Worm (Caenorhabditis elegans): ENCODE measurements around the gene srbc-25.

DNA sequence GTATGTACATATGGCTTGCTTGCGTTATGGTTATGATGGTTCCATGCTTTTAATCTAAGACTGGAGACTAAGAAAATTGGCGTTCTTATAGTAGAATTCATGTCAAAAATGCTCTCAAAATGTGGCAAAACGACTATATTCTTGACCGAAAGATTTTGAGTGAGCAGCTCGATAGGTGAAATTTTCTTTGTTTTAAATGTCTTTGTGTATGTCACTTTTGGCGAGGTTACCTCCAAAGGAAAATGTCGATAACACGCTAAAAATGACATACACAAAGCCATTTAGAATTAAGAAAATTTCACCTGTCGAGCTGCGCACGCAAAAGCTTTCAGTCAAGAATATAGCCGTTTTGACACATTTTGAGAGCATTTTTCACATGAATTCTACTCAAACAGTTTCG, 6.4 kb upstream of the srbc-25 start, which contains the start of gene srz-66:
- TF ChIP-seq nhr-237 (tag; optimal IDR thresholded peaks at IDR 0.05), result no peak
- TF ChIP-seq skn-1 (tag; optimal IDR thresholded peaks at IDR 0.05), result no peak
- no peak for TF ChIP-seq fkh-10 (GFP tag; optimal IDR thresholded peaks at IDR 0.05)
- no peak for TF ChIP-seq elt-1 (tag; optimal IDR thresholded peaks at IDR 0.05)
- no peak for TF ChIP-seq ama-1 (optimal IDR thresholded peaks at IDR 0.05)
- TF ChIP-seq egl-27 (tag; optimal IDR thresholded peaks at IDR 0.05), result no peak
- TF ChIP-seq aly-2 (tag; optimal IDR thresholded peaks at IDR 0.05), result no peak
- no peak for TF ChIP-seq ZK546.5 (tag; optimal IDR thresholded peaks at IDR 0.05)
- no peak for TF ChIP-seq nhr-12 (tag; optimal IDR thresholded peaks at IDR 0.05)
- TF ChIP-seq mdl-1 (tag; optimal IDR thresholded peaks at IDR 0.05), result no peak
- no peak for TF ChIP-seq nhr-76 (tag; optimal IDR thresholded peaks at IDR 0.05)
- TF ChIP-seq ceh-16 (tag; optimal IDR thresholded peaks at IDR 0.05), result no peak
- TF ChIP-seq snpc-4 (tag; optimal IDR thresholded peaks at IDR 0.05), result no peak
- TF ChIP-seq ceh-82 (tag; optimal IDR thresholded peaks at IDR 0.05), result no peak
